Worm (Caenorhabditis elegans) whole organism, early embryonic: ENCODE data around the gene cyp-33C1.

Source experiments
- B0310.2 ChIP-seq: sonication (generic microtip); optimal IDR thresholded peaks from 2 replicates; lab custom pipeline; 2016; ENCODE audit warnings: mild to moderate bottlenecking, missing genetic modification characterization, missing compliant biosample characterization
- F13C5.2 ChIP-seq: sonication (generic microtip); optimal IDR thresholded peaks from 2 replicates; lab custom pipeline; 2017; ENCODE audit warnings: mild to moderate bottlenecking, missing genetic modification characterization, inconsistent platforms, missing compliant biosample characterization
- aly-1 ChIP-seq: sonication (generic microtip); optimal IDR thresholded peaks from 2 replicates; lab custom pipeline; 2016; ENCODE audit warnings: missing genetic modification characterization, missing compliant biosample characterization
- ama-1 ChIP-seq: fragments of 150-350 bp; optimal IDR thresholded peaks from 2 replicates; lab custom pipeline; 2014
- ceh-13 ChIP-seq: fragments of 200-800 bp; sonication (Bioruptor generic); optimal IDR thresholded peaks from 2 replicates; lab custom pipeline; 2018; ENCODE audit warnings: mild to moderate bottlenecking, missing genetic modification characterization, missing compliant biosample characterization
- ets-7 ChIP-seq: sonication (generic microtip); optimal IDR thresholded peaks from 2 replicates; lab custom pipeline; 2016; ENCODE audit warnings: missing genotype, missing genetic modification characterization, missing compliant biosample characterization
- flt-1 ChIP-seq: fragments of 200-800 bp; sonication (Bioruptor generic); IDR thresholded peaks from 2 replicates; pipeline ENCODE4 v1.3.6; 2022; ENCODE audit warnings: missing genetic modification characterization, missing compliant biosample characterization
- hmbx-1 ChIP-seq: sonication (generic microtip); optimal IDR thresholded peaks from 2 replicates; lab custom pipeline; 2016; ENCODE audit warnings: mild to moderate bottlenecking, missing genetic modification characterization, missing compliant biosample characterization
- hmg-4 ChIP-seq: fragments of 200-800 bp; sonication (Bioruptor generic); optimal IDR thresholded peaks from 2 replicates; lab custom pipeline; 2018; ENCODE audit warnings: mild to moderate bottlenecking, missing genetic modification characterization, missing compliant biosample characterization
- pes-1 ChIP-seq: fragments of 200-800 bp; sonication (Bioruptor generic); IDR thresholded peaks from 2 replicates; pipeline ENCODE4 v1.3.6; 2022; ENCODE audit warnings: missing genetic modification reagents, missing genetic modification characterization, missing compliant biosample characterization
- sea-1 ChIP-seq: fragments of 200-800 bp; sonication (Bioruptor generic); conservative IDR thresholded peaks from 2 replicates; pipeline ENCODE4 v1.3.6; 2022; ENCODE audit warnings: missing genetic modification characterization, missing compliant biosample characterization
- tbx-11 ChIP-seq: fragments of 200-800 bp; sonication (Bioruptor generic); IDR thresholded peaks from 2 replicates; pipeline ENCODE4 v1.3.6; 2022; ENCODE audit warnings: missing genetic modification characterization, missing compliant biosample characterization
- tbx-37 ChIP-seq: fragments of 200-800 bp; sonication (Bioruptor generic); conservative IDR thresholded peaks from 2 replicates; pipeline ENCODE4 v1.3.6; 2022; ENCODE audit warnings: missing genetic modification reagents, missing genetic modification characterization, missing compliant biosample characterization
- tra-4 ChIP-seq: sonication (generic microtip); optimal IDR thresholded peaks from 2 replicates; lab custom pipeline; 2017; ENCODE audit warnings: missing genetic modification characterization, missing compliant biosample characterization

ce11 chrV:2192117-2192516, 12.8 kb downstream of the cyp-33C1 start, which contains the start of gene nhr-13:
- TF ChIP-seq flt-1 (GFP tag; lab: Robert Waterston, UW) = no peak
- TF ChIP-seq B0310.2 (tag; lab: Kevin White, UChicago) = no peak
- TF ChIP-seq pes-1 (GFP tag; lab: Robert Waterston, UW) = no peak
- TF ChIP-seq ama-1 (lab: Kevin White, UChicago) = no peak
- no peak for TF ChIP-seq tra-4
- TF ChIP-seq tbx-11 (GFP tag; lab: Robert Waterston, UW) = no peak
- no peak for TF ChIP-seq hmbx-1 (tag; lab: Kevin White, UChicago)
- TF ChIP-seq aly-1 (tag; lab: Kevin White, UChicago) = no peak
- TF ChIP-seq F13C5.2 (tag; lab: Kevin White, UChicago) = no peak
- no peak for TF ChIP-seq ceh-13
- TF ChIP-seq hmg-4 (GFP tag; lab: Kevin White, UChicago) = no peak
- TF ChIP-seq sea-1 (GFP tag; lab: Robert Waterston, UW) = no peak
- no peak for TF ChIP-seq ets-7 (tag; lab: Kevin White, UChicago)
- TF ChIP-seq tbx-37 (GFP tag; lab: Robert Waterston, UW) = no peak
